Worm (Caenorhabditis elegans) whole organism, L4/young adult: Measurements from ENCODE around the gene ddn-1.

Source experiments
- W03F9.2 ChIP-seq: fragments of 150-350 bp; optimal IDR thresholded peaks from 2 replicates; lab custom pipeline; 2014; ENCODE audit warnings: missing biosample characterization, missing genetic modification characterization
- dao-5 ChIP-seq: sonication (generic microtip); optimal IDR thresholded peaks from 2 replicates; lab custom pipeline; 2016; ENCODE audit warnings: missing genotype, missing genetic modification characterization, moderate library complexity, missing compliant biosample characterization
- him-1 ChIP-seq: sonication (generic microtip); optimal IDR thresholded peaks from 2 replicates; lab custom pipeline; 2016; ENCODE audit warnings: missing genotype, missing genetic modification reagents, missing genetic modification characterization, missing compliant biosample characterization

ddn-1 gene

DNA sequence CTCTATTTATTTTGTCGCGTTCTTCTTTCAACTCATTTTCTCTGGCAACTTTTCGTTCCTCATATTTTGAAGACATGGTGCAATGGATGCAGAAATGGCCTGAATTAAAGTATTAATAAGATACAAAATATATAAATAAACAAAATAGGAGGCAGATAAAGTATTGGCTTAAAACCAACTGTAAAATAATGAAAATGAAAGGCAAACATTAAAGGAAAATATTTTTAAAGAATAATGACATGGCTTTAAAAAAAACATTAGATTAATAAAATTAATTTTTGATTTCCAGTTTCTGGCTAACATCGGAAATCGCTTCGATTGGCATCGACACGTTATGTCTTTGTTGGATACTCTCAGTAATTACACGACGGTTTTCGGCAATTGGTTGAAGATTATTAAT is at the start of gene ddn-1:
ddn-1 (minus strand) TSS at position 101 of the 400 bp plus-strand sequence.
- TF ChIP-seq him-1 (tag; lab: Kevin White, UChicago) (no peak), dao-5 (no peak), W03F9.2 (tag; lab: Kevin White, UChicago) (no peak)

DNA sequence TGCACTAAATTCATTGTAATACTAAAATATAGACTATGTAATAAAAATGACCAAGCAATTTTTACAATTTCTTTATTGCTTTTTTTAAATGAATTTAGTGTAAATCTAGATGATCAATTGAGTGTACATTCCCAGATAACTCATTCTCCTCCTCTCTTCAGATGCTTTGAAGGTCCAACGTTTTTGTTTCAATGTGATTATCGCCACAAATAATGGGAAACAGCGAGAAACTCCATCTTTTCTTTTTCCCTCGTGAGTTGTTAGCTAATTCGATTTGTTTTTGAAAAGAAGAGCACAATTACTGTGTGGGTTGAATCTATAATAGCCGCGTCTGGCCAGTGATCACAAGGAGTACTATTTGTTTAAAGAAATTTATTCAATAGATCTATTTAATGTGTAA is 44.7 kb upstream of the ddn-1 start:
- TF ChIP-seq dao-5 (no peak), him-1 (tag; lab: Kevin White, UChicago) (no peak), W03F9.2 (tag; lab: Kevin White, UChicago) (no peak)

- no peak for TF ChIP-seq dao-5
- no peak for TF ChIP-seq W03F9.2 (tag; lab: Kevin White, UChicago)
- no peak for TF ChIP-seq him-1 (tag; lab: Kevin White, UChicago)
Measured at ce11 chrV:8802252-8802651, 41.9 kb upstream of the ddn-1 start.

DNA sequence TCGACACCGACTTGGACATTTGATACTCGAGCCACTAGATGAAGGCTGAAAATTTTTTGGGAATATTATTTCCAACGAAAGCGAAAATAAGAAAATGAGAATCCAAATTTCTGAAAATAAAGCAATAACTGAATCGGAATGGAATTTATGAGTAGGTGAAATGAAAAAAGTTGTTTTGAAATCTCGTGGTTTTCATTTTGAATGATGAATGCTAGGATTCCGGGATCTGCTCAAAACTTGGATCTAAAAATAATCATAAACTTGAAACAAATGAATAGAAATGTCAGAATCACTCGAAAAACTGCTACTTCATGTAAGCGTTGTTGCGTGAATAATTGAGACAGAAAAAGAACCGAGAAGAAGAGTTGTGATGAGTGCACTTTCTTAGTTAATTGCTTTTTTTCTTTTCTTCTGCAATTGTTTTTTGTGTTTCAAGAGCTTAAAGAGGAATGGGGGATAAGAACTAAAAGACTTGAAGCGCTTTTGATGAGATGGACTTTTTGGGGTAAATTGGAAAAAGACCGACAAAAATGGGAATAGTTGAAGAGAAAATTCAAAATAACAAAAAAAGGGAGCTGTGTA is 40.8 kb upstream of the ddn-1 start, which contains the start of gene magu-2:
magu-2 (minus strand) TSS at position 51 of the 582 bp plus-strand sequence.
- TF ChIP-seq W03F9.2 (tag; lab: Kevin White, UChicago) (no peak), dao-5 (no peak), him-1 (tag; lab: Kevin White, UChicago) (no peak)

- no peak for TF ChIP-seq dao-5
- TF ChIP-seq W03F9.2 (tag; lab: Kevin White, UChicago) = no peak
- no peak for TF ChIP-seq him-1 (tag; lab: Kevin White, UChicago)
Measured at ce11 chrV:8799293-8799812, 39.0 kb upstream of the ddn-1 start.

DNA sequence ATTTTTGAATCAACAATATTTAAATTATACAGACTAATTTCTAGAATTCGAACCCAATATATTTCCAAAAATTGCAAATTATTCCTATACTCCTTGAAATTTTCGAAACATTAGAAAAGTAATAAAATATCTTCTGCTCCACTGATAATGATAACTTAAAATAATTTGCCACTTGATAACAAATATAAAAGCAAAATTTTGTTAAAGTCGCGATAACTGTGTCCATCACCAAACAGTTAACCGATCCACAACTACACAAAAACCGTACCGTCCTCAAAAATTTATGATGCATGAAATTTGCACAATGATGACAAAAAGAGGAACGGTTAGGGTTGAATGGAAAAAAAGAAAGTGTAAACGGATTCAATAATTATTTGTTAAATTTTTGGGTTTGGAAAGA is 38.2 kb upstream of the ddn-1 start:
- TF ChIP-seq dao-5 (no peak), him-1 (tag; lab: Kevin White, UChicago) (no peak), W03F9.2 (tag; lab: Kevin White, UChicago) (no peak)

DNA sequence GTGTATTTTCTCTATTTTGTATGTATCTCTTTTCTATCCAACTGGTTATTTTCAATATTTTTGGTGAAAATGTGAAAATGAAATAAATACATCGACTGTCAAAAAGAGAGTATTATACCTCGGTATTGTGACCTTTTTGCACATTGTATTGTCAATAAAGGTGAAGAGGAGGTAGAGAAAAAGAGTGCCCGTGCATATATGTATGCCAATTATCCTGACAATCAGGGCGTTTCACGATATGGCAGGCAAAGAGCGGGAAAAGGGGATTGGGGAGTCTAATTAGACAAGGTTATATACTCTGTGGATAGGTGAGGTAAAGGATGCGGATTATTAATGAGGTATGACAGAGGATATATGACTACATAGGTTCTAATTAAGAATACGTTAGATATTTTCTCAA is 36.6 kb upstream of the ddn-1 start:
- no peak for TF ChIP-seq W03F9.2 (tag; lab: Kevin White, UChicago)
- TF ChIP-seq dao-5 = no peak
- no peak for TF ChIP-seq him-1 (tag; lab: Kevin White, UChicago)

DNA sequence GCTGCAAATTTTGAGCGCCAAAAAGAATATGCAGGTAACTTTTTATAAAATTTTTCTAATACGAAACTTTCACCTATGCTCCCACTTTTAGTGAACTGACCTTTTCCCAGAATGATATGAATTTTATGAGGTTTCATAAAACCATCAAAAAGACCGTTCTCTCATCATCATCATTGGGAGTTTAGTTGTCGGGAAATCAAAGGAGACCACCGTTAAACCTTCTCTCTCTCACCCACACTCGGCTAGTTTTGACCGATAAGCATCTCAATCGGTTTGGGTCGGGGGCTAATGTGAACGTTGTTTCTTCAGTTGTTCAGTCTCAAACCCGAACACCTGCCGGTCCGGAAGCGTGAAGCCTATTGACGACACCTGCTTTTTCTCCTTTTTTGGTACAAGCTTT is 35.9 kb upstream of the ddn-1 start:
- TF ChIP-seq him-1 (tag; lab: Kevin White, UChicago) (no peak), dao-5 (no peak), W03F9.2 (tag; lab: Kevin White, UChicago) (no peak)

DNA sequence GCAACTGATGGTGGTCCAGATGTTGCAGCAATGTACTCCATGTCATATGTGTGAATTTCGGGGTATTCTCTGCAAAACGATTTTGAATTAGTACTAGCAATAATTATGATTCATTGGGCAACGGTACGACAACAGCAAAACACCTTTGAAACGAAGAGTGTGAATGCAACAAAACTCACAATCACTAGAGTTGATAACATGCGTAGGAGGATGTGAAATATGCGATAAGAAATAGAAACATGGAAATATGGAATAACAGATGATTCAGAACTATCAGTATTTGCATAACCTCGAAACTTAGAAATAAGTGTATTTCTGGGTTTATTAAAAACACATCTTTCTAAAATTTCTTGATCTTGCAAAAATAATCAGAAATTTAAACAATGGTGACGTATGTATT is 35.2 kb upstream of the ddn-1 start:
- no peak for TF ChIP-seq W03F9.2 (tag; lab: Kevin White, UChicago)
- TF ChIP-seq dao-5 = no peak
- TF ChIP-seq him-1 (tag; lab: Kevin White, UChicago) = no peak

- no peak for TF ChIP-seq him-1 (tag; lab: Kevin White, UChicago)
- TF ChIP-seq dao-5 = no peak
- TF ChIP-seq W03F9.2 (tag; lab: Kevin White, UChicago) = no peak
Measured at ce11 chrV:8792814-8793213, 32.5 kb upstream of the ddn-1 start.

DNA sequence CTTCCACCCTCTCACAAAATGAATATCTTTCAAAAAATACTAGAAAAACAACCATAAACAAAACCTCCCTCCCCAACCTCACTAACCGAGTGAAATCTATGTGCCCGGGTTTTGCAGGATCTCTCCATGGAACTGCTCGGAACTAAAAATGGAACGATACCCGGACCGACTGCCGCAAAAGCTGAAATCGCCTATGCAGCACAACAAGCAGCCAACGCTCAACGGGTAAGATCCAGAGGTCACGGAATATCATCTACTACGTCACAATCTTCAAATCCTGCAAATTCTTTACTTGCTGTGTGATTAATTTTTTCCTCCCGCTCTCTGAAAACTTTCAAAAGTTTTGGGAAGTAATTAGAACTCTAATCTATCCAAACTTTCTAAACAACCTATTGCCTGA is 29.0 kb upstream of the ddn-1 start:
- TF ChIP-seq W03F9.2 (tag; lab: Kevin White, UChicago) (no peak), him-1 (tag; lab: Kevin White, UChicago) (no peak), dao-5 (no peak)

DNA sequence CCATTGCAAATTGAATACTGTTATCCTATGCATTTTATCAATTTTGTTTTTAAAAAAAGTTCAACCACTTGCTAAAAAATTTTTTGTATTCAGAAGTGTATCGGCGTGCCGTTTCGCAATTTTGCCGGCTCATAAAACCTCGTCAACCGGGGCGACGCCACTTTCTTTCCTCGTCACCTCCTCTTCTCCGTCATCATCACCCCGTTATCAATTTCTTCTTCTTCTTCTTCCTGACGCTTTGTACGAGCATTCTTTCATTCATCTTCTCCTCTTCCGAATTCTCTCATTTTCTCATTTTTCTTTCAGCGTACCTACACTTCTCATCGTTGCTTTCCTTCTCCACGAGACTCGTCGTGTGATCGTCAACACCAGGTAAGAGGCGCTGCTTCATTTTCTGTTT is 25.9 kb upstream of the ddn-1 start, which contains the start of gene sup-37:
sup-37 (plus strand) TSS at position 301 of the 400 bp plus-strand sequence.
- TF ChIP-seq dao-5 (no peak), him-1 (tag; lab: Kevin White, UChicago) (no peak), W03F9.2 (tag; lab: Kevin White, UChicago) (no peak)

ce11 chrV:8785526-8785925 is 25.2 kb upstream of the ddn-1 start:
- no peak for TF ChIP-seq dao-5
- TF ChIP-seq him-1 (tag; lab: Kevin White, UChicago) = no peak
- no peak for TF ChIP-seq W03F9.2 (tag; lab: Kevin White, UChicago)

DNA sequence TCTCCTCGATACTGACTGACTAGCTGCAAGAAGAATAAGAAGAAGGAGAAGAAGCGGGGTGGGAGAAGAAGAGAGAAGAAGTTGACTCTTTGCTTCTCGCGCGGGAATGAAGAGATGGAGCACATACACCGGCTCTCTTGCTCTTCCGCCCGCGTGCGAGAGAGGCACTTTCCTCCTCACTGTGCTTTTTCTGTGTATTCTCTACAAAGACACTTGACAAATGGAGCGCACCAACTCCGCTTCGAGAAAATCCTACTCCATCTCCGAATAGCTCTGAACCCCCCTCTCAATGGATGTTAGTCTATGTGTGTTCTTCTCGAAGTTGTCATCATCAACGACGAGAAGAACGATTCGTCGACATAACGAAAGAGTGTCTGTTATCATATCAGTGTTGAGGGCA is 24.2 kb upstream of the ddn-1 start:
- no peak for TF ChIP-seq him-1 (tag; lab: Kevin White, UChicago)
- TF ChIP-seq dao-5 = no peak
- no peak for TF ChIP-seq W03F9.2 (tag; lab: Kevin White, UChicago)

- TF ChIP-seq W03F9.2 (tag; lab: Kevin White, UChicago) = no peak
- TF ChIP-seq him-1 (tag; lab: Kevin White, UChicago) = no peak
- TF ChIP-seq dao-5 = no peak
Measured at ce11 chrV:8782112-8782511, 21.8 kb upstream of the ddn-1 start.
